Worm (Caenorhabditis elegans) whole organism, L3 larva: ENCODE results near the gene ZK1055.2.
"Not testable (repeated sequence)": the region's sequence is repeated elsewhere in the genome, so short reads cannot be mapped to it uniquely, and the experiment has no call there.

Source experiments
- R02D3.7 ChIP-seq: fragments of 150-350 bp; optimal IDR thresholded peaks from 2 replicates; lab custom pipeline; 2014; ENCODE audit warnings: missing biosample characterization, missing genetic modification characterization
- aly-2 ChIP-seq: fragments of 150-350 bp; optimal IDR thresholded peaks from 2 replicates; lab custom pipeline; 2014; ENCODE audit warnings: missing biosample characterization, missing genetic modification characterization
- ceh-16 ChIP-seq: sonication (generic microtip); optimal IDR thresholded peaks from 2 replicates; lab custom pipeline; 2017; ENCODE audit warnings: missing biosample characterization, missing genetic modification characterization
- ceh-28 ChIP-seq: fragments of 150-350 bp; optimal IDR thresholded peaks from 2 replicates; lab custom pipeline; 2014; ENCODE audit warnings: missing biosample characterization, missing genetic modification reagents, missing genetic modification characterization
- ceh-82 ChIP-seq: fragments of 150-350 bp; optimal IDR thresholded peaks from 2 replicates; lab custom pipeline; 2014; ENCODE audit warnings: missing biosample characterization, missing genetic modification characterization
- egl-5 ChIP-seq: fragments of 150-350 bp; optimal IDR thresholded peaks from 2 replicates; lab custom pipeline; 2017; ENCODE audit warnings: missing biosample characterization, missing genetic modification reagents, missing genetic modification characterization, inconsistent platforms
- elt-1 ChIP-seq: fragments of 150-350 bp; optimal IDR thresholded peaks from 2 replicates; lab custom pipeline; 2014; ENCODE audit warnings: missing biosample characterization, missing genetic modification characterization
- elt-2 ChIP-seq: sonication (generic microtip); optimal IDR thresholded peaks from 2 replicates; lab custom pipeline; 2016; ENCODE audit warnings: missing genetic modification reagents, mild to moderate bottlenecking, missing genetic modification characterization, missing compliant biosample characterization
- eor-1 ChIP-seq, 2 experiments: fragments of 150-350 bp; optimal IDR thresholded peaks; 2 replicates each; lab custom pipeline; 2014 to 2018; ENCODE audit warnings: missing biosample characterization in 2 of 2, missing genetic modification characterization in 2 of 2
- fkh-2 ChIP-seq: fragments of 150-350 bp; optimal IDR thresholded peaks from 2 replicates; lab custom pipeline; 2014; ENCODE audit warnings: missing biosample characterization, missing genetic modification reagents, missing genetic modification characterization
- fos-1 ChIP-seq: fragments of 150-350 bp; optimal IDR thresholded peaks from 2 replicates; lab custom pipeline; 2014; ENCODE audit warnings: missing biosample characterization, missing genetic modification characterization
- hmg-11 ChIP-seq: sonication (generic microtip); optimal IDR thresholded peaks from 2 replicates; lab custom pipeline; 2016; ENCODE audit warnings: missing genetic modification characterization, missing compliant biosample characterization
- lin-15B ChIP-seq: fragments of 150-350 bp; optimal IDR thresholded peaks from 2 replicates; lab custom pipeline; 2014; ENCODE audit warnings: missing biosample characterization, missing genetic modification characterization
- lin-39 ChIP-seq: fragments of 150-350 bp; optimal IDR thresholded peaks from 2 replicates; lab custom pipeline; 2018; ENCODE audit warnings: missing biosample characterization, missing genetic modification reagents, missing genetic modification characterization
- lsy-12 ChIP-seq: sonication (generic microtip); optimal IDR thresholded peaks from 2 replicates; lab custom pipeline; 2016; ENCODE audit warnings: mild to moderate bottlenecking, missing genetic modification characterization, missing compliant biosample characterization
- mdl-1 ChIP-seq: fragments of 150-350 bp; optimal IDR thresholded peaks from 2 replicates; lab custom pipeline; 2014; ENCODE audit warnings: missing biosample characterization, missing genetic modification characterization
- nfya-1 ChIP-seq: sonication (generic microtip); optimal IDR thresholded peaks from 2 replicates; lab custom pipeline; 2017; ENCODE audit warnings: missing genetic modification characterization, mild to moderate bottlenecking, missing compliant biosample characterization, antibody characterized with exemption, moderate library complexity; ENCODE audit not compliant: insufficient read depth
- nhr-11 ChIP-seq: fragments of 150-350 bp; optimal IDR thresholded peaks from 2 replicates; lab custom pipeline; 2014; ENCODE audit warnings: missing biosample characterization, missing genetic modification characterization
- nhr-23 ChIP-seq: fragments of 150-350 bp; optimal IDR thresholded peaks from 2 replicates; lab custom pipeline; 2014; ENCODE audit warnings: missing biosample characterization, missing genetic modification reagents, missing genetic modification characterization
- nhr-237 ChIP-seq: fragments of 150-350 bp; optimal IDR thresholded peaks from 2 replicates; lab custom pipeline; 2014; ENCODE audit warnings: missing biosample characterization, missing genetic modification characterization
- nhr-25 ChIP-seq: sonication (generic microtip); optimal IDR thresholded peaks from 2 replicates; lab custom pipeline; 2017; ENCODE audit warnings: missing biosample characterization, missing genetic modification characterization
- nhr-43 ChIP-seq: sonication (generic microtip); optimal IDR thresholded peaks from 2 replicates; lab custom pipeline; 2016; ENCODE audit warnings: mild to moderate bottlenecking, missing genetic modification characterization, missing compliant biosample characterization; ENCODE audit not compliant: poor library complexity, severe bottlenecking
- nhr-77 ChIP-seq: fragments of 150-350 bp; optimal IDR thresholded peaks from 2 replicates; lab custom pipeline; 2014; ENCODE audit warnings: missing biosample characterization, missing genetic modification characterization
- pha-4 ChIP-seq: fragments of 150-350 bp; optimal IDR thresholded peaks from 2 replicates; lab custom pipeline; 2014; ENCODE audit warnings: missing biosample characterization, missing genetic modification reagents, missing genetic modification characterization
- pqm-1 ChIP-seq: fragments of 150-350 bp; optimal IDR thresholded peaks from 2 replicates; lab custom pipeline; 2017; ENCODE audit warnings: missing biosample characterization, missing genetic modification characterization, inconsistent platforms
- skn-1 ChIP-seq: fragments of 150-350 bp; optimal IDR thresholded peaks from 2 replicates; lab custom pipeline; 2014; ENCODE audit warnings: missing biosample characterization, missing genetic modification characterization
- snpc-4 ChIP-seq: fragments of 150-350 bp; optimal IDR thresholded peaks from 2 replicates; lab custom pipeline; 2014; ENCODE audit warnings: missing biosample characterization, missing genetic modification characterization
- tbx-2 ChIP-seq: sonication (generic microtip); optimal IDR thresholded peaks from 2 replicates; lab custom pipeline; 2016; ENCODE audit warnings: mild to moderate bottlenecking, missing genetic modification characterization, missing compliant biosample characterization
- unc-39 ChIP-seq: sonication (generic microtip); optimal IDR thresholded peaks from 4 replicates; lab custom pipeline; 2017; ENCODE audit warnings: missing biosample characterization, missing genetic modification characterization
- unc-62 ChIP-seq: fragments of 150-350 bp; sonication (generic microtip); optimal IDR thresholded peaks from 4 replicates; lab custom pipeline; 2014; ENCODE audit warnings: missing biosample characterization, missing genetic modification reagents, missing genetic modification characterization
- ztf-11 ChIP-seq: fragments of 150-350 bp; optimal IDR thresholded peaks from 2 replicates; lab custom pipeline; 2014; ENCODE audit warnings: missing biosample characterization, missing genetic modification characterization
- ztf-4 ChIP-seq: fragments of 150-350 bp; optimal IDR thresholded peaks from 2 replicates; lab custom pipeline; 2014; ENCODE audit warnings: missing biosample characterization, missing genetic modification characterization

Gene ZK1055.2

ce11 chrV:6576567-6576966, 13.8 kb upstream of the ZK1055.2 start, which contains the start of gene EGAP9.4:
Gene EGAP9.4 (plus strand): TSS chrV:6576867.
- no peak for TF ChIP-seq lin-15B (tag; lab: Kevin White, UChicago)

ce11 chrV:6579992-6580391, 10.4 kb upstream of the ZK1055.2 start, which contains the start of gene EGAP9.3:
Gene EGAP9.3 (minus strand): TSS chrV:6580122.
- no peak for TF ChIP-seq lin-15B (tag; lab: Kevin White, UChicago)
- TF ChIP-seq egl-5 (tag; lab: Kevin White, UChicago) = no peak
- peak; percentile 21 for TF ChIP-seq pqm-1 (tag; lab: Kevin White, UChicago)
- peak; percentile 34 for TF ChIP-seq elt-2 (tag; lab: Kevin White, UChicago)
- TF ChIP-seq unc-39 = no peak
- no peak for TF ChIP-seq nhr-77 (tag; lab: Kevin White, UChicago)
- TF ChIP-seq mdl-1 (tag; lab: Kevin White, UChicago) = no peak
- no peak for TF ChIP-seq fkh-2 (tag; lab: Kevin White, UChicago)
- TF ChIP-seq ceh-16 (tag; lab: Kevin White, UChicago) = no peak

- not testable (repeated sequence) for TF ChIP-seq pha-4, nhr-11, skn-1 (tag; lab: Kevin White, UChicago)
Measured at ce11 chrV:6581762-6582161, 8.6 kb upstream of the ZK1055.2 start, which contains the start of gene ZK1055.4. Gene ZK1055.4 (plus strand): TSS chrV:6582062.

- no peak for TF ChIP-seq pha-4 (tag; lab: Kevin White, UChicago)
- peak; percentile 53 for TF ChIP-seq nhr-25
- no peak for TF ChIP-seq lsy-12 (tag; lab: Kevin White, UChicago)
- no peak for TF ChIP-seq ceh-82 (tag; lab: Kevin White, UChicago)
- no peak for TF ChIP-seq ztf-11 (tag; lab: Kevin White, UChicago)
- TF ChIP-seq pqm-1 (tag; lab: Kevin White, UChicago) = no peak
- no peak for TF ChIP-seq hmg-11 (tag; lab: Kevin White, UChicago)
- TF ChIP-seq nhr-237 (tag; lab: Kevin White, UChicago) = no peak
- no peak for TF ChIP-seq fos-1 (tag; lab: Kevin White, UChicago)
- TF ChIP-seq lin-39 (tag; lab: Kevin White, UChicago) = peak; percentile 20
- no peak for TF ChIP-seq nhr-43
- no peak for TF ChIP-seq ceh-16 (tag; lab: Kevin White, UChicago)
- TF ChIP-seq tbx-2 (tag; lab: Kevin White, UChicago) = no peak
- TF ChIP-seq R02D3.7 (tag; lab: Kevin White, UChicago) = no peak
- TF ChIP-seq nhr-23 = peak; percentile 21
- TF ChIP-seq unc-39 = no peak
- TF ChIP-seq aly-2 = no peak
- TF ChIP-seq nfya-1 (tag; lab: Kevin White, UChicago) = no peak
- no peak for TF ChIP-seq nhr-11 (tag; lab: Kevin White, UChicago)
- no peak for TF ChIP-seq ztf-4 (tag; lab: Kevin White, UChicago)
- no peak for TF ChIP-seq unc-62
- no peak for TF ChIP-seq elt-1 (tag; lab: Kevin White, UChicago)
- TF ChIP-seq ceh-28 (tag; lab: Kevin White, UChicago) = no peak
- peak; percentile 60 for TF ChIP-seq lin-15B (tag; lab: Kevin White, UChicago)
Measured at ce11 chrV:6593700-6594244, 3.4 kb downstream of the ZK1055.2 start, which contains the start of gene hcp-1. Gene hcp-1 (plus strand): TSS chrV:6594194.

ce11 chrV:6602556-6603062, 12.2 kb downstream of the ZK1055.2 start, which contains the start of gene ZK1055.6:
Gene ZK1055.6 (minus strand): TSS chrV:6602606.
- TF ChIP-seq snpc-4 (tag; lab: Kevin White, UChicago) (no peak), pha-4 (tag; lab: Kevin White, UChicago) (no peak), aly-2 (no peak), skn-1 (tag; lab: Kevin White, UChicago) (no peak), fos-1 (tag; lab: Kevin White, UChicago) (no peak), lsy-12 (tag; lab: Kevin White, UChicago) (no peak), eor-1 (tag; optimal IDR thresholded peaks at IDR 0.05; lab: Kevin White, UChicago) (no peak), hmg-11 (tag; lab: Kevin White, UChicago) (no peak)
